Fruit fly (Drosophila melanogaster) whole organism, embryonic: ENCODE measurements around the gene CG34332.

Experiments used
- Bteb2 ChIP-seq: fragments of 200-800 bp; sonication (Bioruptor generic); optimal IDR thresholded peaks from 2 replicates; lab custom pipeline; 2016; ENCODE audit warnings: missing biosample characterization, missing genetic modification characterization
- CG10321 ChIP-seq: fragments of 200-800 bp; sonication (Bioruptor generic); IDR thresholded peaks from 2 replicates; pipeline ENCODE4 v1.3.6; 2022; ENCODE audit warnings: missing biosample characterization, missing genetic modification characterization
- CG14667 ChIP-seq: fragments of 200-800 bp; sonication (Bioruptor generic); IDR thresholded peaks from 2 replicates; pipeline ENCODE4 v1.3.6; 2022; ENCODE audit warnings: missing biosample characterization, missing genetic modification characterization
- CG2889 ChIP-seq: fragments of 200-800 bp; sonication (Bioruptor generic); IDR thresholded peaks from 3 replicates; pipeline ENCODE4 v1.3.6; 2022; ENCODE audit warnings: missing biosample characterization, missing genetic modification characterization
- CG9437 ChIP-seq: fragments of 200-800 bp; sonication (Bioruptor generic); optimal IDR thresholded peaks from 2 replicates; lab custom pipeline; 2018; ENCODE audit warnings: missing biosample characterization, mild to moderate bottlenecking, missing genetic modification characterization
- HmgZ ChIP-seq: fragments of 200-800 bp; sonication (Bioruptor generic); optimal IDR thresholded peaks from 2 replicates; lab custom pipeline; 2018; ENCODE audit warnings: missing biosample characterization, mild to moderate bottlenecking, missing genetic modification characterization
- YL-1 ChIP-seq: fragments of 200-800 bp; sonication (Bioruptor generic); optimal IDR thresholded peaks from 3 replicates; lab custom pipeline; 2017; ENCODE audit warnings: missing biosample characterization, mild to moderate bottlenecking, missing genetic modification characterization
- dm ChIP-seq: fragments of 200-800 bp; sonication (Bioruptor generic); optimal IDR thresholded peaks from 3 replicates; lab custom pipeline; 2016; ENCODE audit warnings: missing biosample characterization, missing genetic modification characterization
- gsb ChIP-seq: fragments of 200-800 bp; sonication (Bioruptor generic); IDR thresholded peaks from 2 replicates; pipeline ENCODE4 v1.3.6; 2022; ENCODE audit warnings: missing biosample characterization, missing genetic modification characterization
- hb ChIP-seq: fragments of 200-800 bp; sonication (Bioruptor generic); IDR thresholded peaks from 3 replicates; pipeline ENCODE4 v1.3.6; 2022; ENCODE audit warnings: missing biosample characterization, missing genetic modification characterization; ENCODE audit not compliant: partially characterized antibody
- nmo ChIP-seq: fragments of 200-800 bp; sonication (Bioruptor generic); optimal IDR thresholded peaks from 2 replicates; lab custom pipeline; 2018; ENCODE audit warnings: missing biosample characterization, mild to moderate bottlenecking, missing genetic modification characterization, moderate library complexity
- psq ChIP-seq: fragments of 200-800 bp; sonication (Bioruptor generic); optimal IDR thresholded peaks from 2 replicates; lab custom pipeline; 2017; ENCODE audit warnings: missing biosample characterization, missing genetic modification characterization
- zfh1 ChIP-seq: fragments of 200-800 bp; sonication (Bioruptor generic); IDR thresholded peaks from 3 replicates; pipeline ENCODE4 v1.3.6; 2022; ENCODE audit warnings: missing biosample characterization, missing genetic modification characterization

DNA sequence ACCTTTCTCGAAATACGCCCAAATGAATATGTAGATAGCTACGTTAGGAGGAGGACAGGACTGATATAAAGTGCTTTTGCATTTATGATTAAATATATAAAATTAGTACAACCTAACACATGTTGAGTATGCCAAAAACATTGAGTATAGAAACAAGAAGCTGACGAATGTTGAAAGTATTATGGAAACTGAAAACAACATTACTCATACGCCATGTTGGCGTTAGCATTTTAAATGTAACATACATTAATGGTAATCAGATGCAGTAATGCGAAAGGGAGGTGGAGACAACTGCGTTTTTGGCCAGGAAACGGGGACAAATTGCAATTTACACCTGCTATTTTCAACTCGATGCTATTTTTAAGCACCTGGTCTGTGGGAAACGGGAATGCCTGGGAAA lies 17.7 kb downstream of the CG34332 start:
- TF ChIP-seq HmgZ (tag; lab: Kevin White, UChicago) (no peak), YL-1 (no peak), CG2889 (GFP tag; lab: Robert Waterston, UW) (no peak), CG10321 (GFP tag; lab: Robert Waterston, UW) (no peak), CG14667 (no peak), gsb (no peak), CG9437 (GFP tag; lab: Kevin White, UChicago) (no peak), dm (no peak), Bteb2 (no peak), hb (GFP tag; lab: Robert Waterston, UW) (no peak), nmo (GFP tag; lab: Kevin White, UChicago) (no peak), psq (no peak), zfh1 (GFP tag; lab: Robert Waterston, UW) (no peak)
